Worm (Caenorhabditis elegans): ENCODE measurements around the gene C01B10.3.

Gene C01B10.3

DNA sequence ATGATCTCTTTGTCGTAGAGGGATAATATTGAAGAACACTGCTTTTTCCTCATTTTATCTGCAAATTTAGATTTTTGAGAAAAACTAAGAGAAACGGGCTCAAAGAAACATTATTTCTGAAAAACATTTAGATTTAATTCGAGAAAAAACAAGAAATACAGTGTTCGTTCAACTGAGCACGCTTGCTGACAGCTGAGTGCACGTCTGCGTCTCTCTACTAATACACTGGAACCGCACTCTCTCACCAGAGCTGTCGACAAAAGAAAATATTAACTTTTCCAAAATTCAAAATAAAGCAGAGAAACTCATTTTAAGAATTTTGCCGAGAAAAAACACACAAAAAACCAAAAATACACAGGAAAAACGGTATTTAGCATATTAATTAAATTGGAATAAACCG is 7.9 kb downstream of the C01B10.3 start, which contains the start of gene drh-1:
drh-1 (minus strand) TSS at position 58 of the 400 bp plus-strand sequence.
- TF ChIP-seq drap-1 (GFP tag; optimal IDR thresholded peaks at IDR 0.05) = no peak

DNA sequence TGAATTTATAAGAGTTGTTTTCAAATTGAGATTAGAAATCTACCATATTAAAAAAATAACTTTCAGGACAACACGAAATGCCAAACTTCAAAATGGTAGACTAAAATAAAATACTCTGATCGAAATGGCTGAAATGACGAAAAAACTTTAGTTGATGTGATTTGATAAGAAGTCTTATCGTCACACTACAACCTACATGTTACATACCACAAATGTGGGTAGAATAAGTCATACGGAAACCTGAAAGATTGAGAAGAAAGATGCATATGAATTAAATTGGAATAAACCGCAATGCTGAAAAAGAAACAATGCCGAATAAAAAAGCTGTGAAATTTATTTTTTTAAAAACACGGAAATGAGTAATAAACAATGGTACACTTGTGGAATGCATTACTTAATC is 14.1 kb downstream of the C01B10.3 start:
- TF ChIP-seq elt-3 (tag; optimal IDR thresholded peaks at IDR 0.05) = no peak
- TF ChIP-seq blmp-1 (tag; optimal IDR thresholded peaks at IDR 0.05) = no peak
- TF ChIP-seq M03D4.4 (tag; optimal IDR thresholded peaks at IDR 0.05) = no peak

ce11 chrIV:6606587-6606986 is 14.6 kb downstream of the C01B10.3 start:
- no peak for TF ChIP-seq lsy-2 (tag; optimal IDR thresholded peaks at IDR 0.05)
- TF ChIP-seq ceh-43 (GFP tag; optimal IDR thresholded peaks at IDR 0.05) = no peak
- no peak for TF ChIP-seq elt-1 (tag; optimal IDR thresholded peaks at IDR 0.05; ENCODE audit: borderline replicate concordance, insufficient read depth)
- TF ChIP-seq mep-1 (tag; optimal IDR thresholded peaks at IDR 0.05) = no peak
- TF ChIP-seq tbx-8 (GFP tag; optimal IDR thresholded peaks at IDR 0.05) = no peak
- TF ChIP-seq blmp-1 (tag; optimal IDR thresholded peaks at IDR 0.05) = no peak
- no peak for TF ChIP-seq pha-4 (tag; optimal IDR thresholded peaks at IDR 0.05)
- TF ChIP-seq lin-13 (tag; optimal IDR thresholded peaks at IDR 0.05) = no peak

DNA sequence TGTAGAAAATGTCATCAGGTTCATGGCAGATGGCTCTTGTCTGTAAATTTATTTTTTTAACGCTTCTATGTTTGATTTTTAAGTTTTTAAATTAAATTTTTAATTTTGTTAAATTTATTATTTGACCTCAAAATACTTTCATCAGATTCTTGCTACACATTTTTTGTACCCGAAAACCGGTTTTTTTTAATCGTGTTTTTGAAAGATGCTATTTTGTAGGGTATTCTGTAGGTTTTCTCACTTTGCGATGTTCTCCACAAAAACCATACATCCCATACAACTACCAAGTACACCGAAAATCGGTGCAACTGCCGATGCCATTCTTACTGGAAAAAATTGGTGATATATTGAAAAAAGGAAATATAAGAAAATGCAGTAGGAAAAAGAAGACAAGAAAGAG is 15.3 kb downstream of the C01B10.3 start, which contains the start of gene nstp-2:
nstp-2 (minus strand) TSS at position 326 of the 400 bp plus-strand sequence.
- no peak for TF ChIP-seq pha-4 (tag; optimal IDR thresholded peaks at IDR 0.05)
- no peak for TF ChIP-seq ces-1 (GFP tag; optimal IDR thresholded peaks at IDR 0.05)
- TF ChIP-seq nhr-76 (tag; optimal IDR thresholded peaks at IDR 0.05) = no peak
- TF ChIP-seq cnd-1 (tag; optimal IDR thresholded peaks at IDR 0.05) = no peak
- no peak for TF ChIP-seq M03D4.4 (tag; optimal IDR thresholded peaks at IDR 0.05)
- TF ChIP-seq elt-3 (tag; optimal IDR thresholded peaks at IDR 0.05) = no peak
- no peak for TF ChIP-seq zip-8 (tag; optimal IDR thresholded peaks at IDR 0.05)
- TF ChIP-seq lsy-2 (tag; optimal IDR thresholded peaks at IDR 0.05) = no peak
- TF ChIP-seq hlh-1 (tag; optimal IDR thresholded peaks at IDR 0.05) = no peak
- no peak for TF ChIP-seq elt-1 (tag; optimal IDR thresholded peaks at IDR 0.05; ENCODE audit: borderline replicate concordance, insufficient read depth)
- TF ChIP-seq ham-2 (GFP tag; optimal IDR thresholded peaks at IDR 0.05) = no peak
- no peak for TF ChIP-seq ceh-83 (GFP tag; optimal IDR thresholded peaks at IDR 0.05)
- no peak for TF ChIP-seq unc-39 (tag; optimal IDR thresholded peaks at IDR 0.05)
- TF ChIP-seq nhr-237 (tag; optimal IDR thresholded peaks at IDR 0.05) = no peak
- TF ChIP-seq snpc-4 (tag; optimal IDR thresholded peaks at IDR 0.05) = no peak
- TF ChIP-seq nhr-28 (tag; optimal IDR thresholded peaks at IDR 0.05) = no peak
- TF ChIP-seq ztf-11 (tag; optimal IDR thresholded peaks at IDR 0.05) = no peak

DNA sequence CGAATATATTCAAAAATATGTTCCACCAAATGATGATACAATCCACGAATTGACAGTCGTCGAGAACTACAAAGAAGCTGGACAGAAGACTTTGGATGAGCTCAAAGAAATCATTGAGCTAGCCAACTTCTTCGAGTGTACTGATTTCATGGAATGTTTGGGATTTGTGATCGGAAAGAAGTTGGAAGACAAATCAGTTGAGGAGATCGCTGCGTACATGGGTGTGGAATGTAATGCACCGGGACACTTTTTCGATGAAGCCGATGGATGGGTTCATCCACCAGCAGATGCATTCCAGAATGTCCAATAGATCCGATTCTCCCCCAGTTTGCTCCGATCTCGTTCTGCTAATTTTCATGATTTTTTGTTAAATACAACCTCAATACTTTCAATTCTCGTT is 17.6 kb downstream of the C01B10.3 start:
- TF ChIP-seq mep-1 (tag; optimal IDR thresholded peaks at IDR 0.05) = no peak
- TF ChIP-seq ceh-83 (GFP tag; optimal IDR thresholded peaks at IDR 0.05) = no peak
- TF ChIP-seq mab-5 (tag; optimal IDR thresholded peaks at IDR 0.05) = no peak

ce11 chrIV:6602376-6602775 is 18.8 kb downstream of the C01B10.3 start, which contains the start of gene F15B10.3:
Gene F15B10.3 (plus strand): TSS chrIV:6602676.
- TF ChIP-seq flh-1 (GFP tag; optimal IDR thresholded peaks at IDR 0.05) (no peak), hlh-1 (tag; optimal IDR thresholded peaks at IDR 0.05) (no peak), unc-39 (tag; optimal IDR thresholded peaks at IDR 0.05) (no peak), nhr-12 (tag; optimal IDR thresholded peaks at IDR 0.05) (no peak), nhr-76 (tag; optimal IDR thresholded peaks at IDR 0.05) (no peak), mab-5 (tag; optimal IDR thresholded peaks at IDR 0.05) (no peak), unc-120 (tag; optimal IDR thresholded peaks at IDR 0.05; ENCODE audit: poor library complexity, severe bottlenecking) (no peak), pha-4 (tag; optimal IDR thresholded peaks at IDR 0.05) (no peak), sptf-1 (tag; optimal IDR thresholded peaks at IDR 0.05) (no peak), tbx-8 (GFP tag; optimal IDR thresholded peaks at IDR 0.05) (no peak), elt-1 (tag; optimal IDR thresholded peaks at IDR 0.05; ENCODE audit: borderline replicate concordance, insufficient read depth) (no peak), nhr-2 (tag; optimal IDR thresholded peaks at IDR 0.05) (no peak), blmp-1 (tag; optimal IDR thresholded peaks at IDR 0.05) (no peak), lin-13 (tag; optimal IDR thresholded peaks at IDR 0.05) (no peak)
